Fruit fly (Drosophila melanogaster) whole organism, embryonic: ENCODE measurements around the gene Pop2.

Experiments
- Atf3 ChIP-seq: fragments of 200-800 bp; sonication (Bioruptor generic); optimal IDR thresholded peaks from 3 replicates; lab custom pipeline; 2016; ENCODE audit warnings: missing biosample characterization, missing genetic modification characterization
- B-H2 ChIP-seq: fragments of 200-800 bp; sonication (Bioruptor generic); optimal IDR thresholded peaks from 2 replicates; lab custom pipeline; 2018; ENCODE audit warnings: missing biosample characterization, mild to moderate bottlenecking, missing genetic modification characterization
- CG10321 ChIP-seq: fragments of 200-800 bp; sonication (Bioruptor generic); IDR thresholded peaks from 2 replicates; pipeline ENCODE4 v1.3.6; 2022; ENCODE audit warnings: missing biosample characterization, missing genetic modification characterization
- CG10431 ChIP-seq: fragments of 200-800 bp; sonication (Bioruptor generic); optimal IDR thresholded peaks from 3 replicates; lab custom pipeline; 2018; ENCODE audit warnings: missing biosample characterization, mild to moderate bottlenecking, missing genetic modification characterization
- CG11695 ChIP-seq: fragments of 200-800 bp; sonication (Bioruptor generic); IDR thresholded peaks from 3 replicates; pipeline ENCODE4 v1.3.6; 2022; ENCODE audit warnings: missing biosample characterization, missing genetic modification characterization
- CG12744 ChIP-seq: fragments of 200-800 bp; sonication (Bioruptor generic); optimal IDR thresholded peaks from 2 replicates; lab custom pipeline; 2016; ENCODE audit warnings: missing biosample characterization, missing genetic modification characterization
- CG13123 ChIP-seq: fragments of 200-800 bp; sonication (Bioruptor generic); optimal IDR thresholded peaks from 2 replicates; lab custom pipeline; 2016; ENCODE audit warnings: missing biosample characterization, missing genetic modification characterization
- CG1529 ChIP-seq: fragments of 200-800 bp; sonication (Bioruptor generic); optimal IDR thresholded peaks from 3 replicates; lab custom pipeline; 2018; ENCODE audit warnings: missing biosample characterization, missing genetic modification characterization
- CG1603 ChIP-seq: fragments of 200-800 bp; sonication (Bioruptor generic); optimal IDR thresholded peaks from 2 replicates; lab custom pipeline; 2019; ENCODE audit warnings: missing biosample characterization, mild to moderate bottlenecking, missing genetic modification characterization, moderate library complexity
- CG16863 ChIP-seq: fragments of 200-800 bp; sonication (Bioruptor generic); optimal IDR thresholded peaks from 3 replicates; lab custom pipeline; 2016; ENCODE audit warnings: missing biosample characterization, missing genetic modification characterization
- CG17186 ChIP-seq: fragments of 200-800 bp; sonication (Bioruptor generic); optimal IDR thresholded peaks from 3 replicates; lab custom pipeline; 2017; ENCODE audit warnings: missing biosample characterization, missing genetic modification reagents, missing genetic modification characterization
- CG1832 ChIP-seq: fragments of 200-800 bp; sonication (Bioruptor generic); optimal IDR thresholded peaks from 2 replicates; lab custom pipeline; 2017; ENCODE audit warnings: missing biosample characterization, mild to moderate bottlenecking, missing genetic modification characterization, inconsistent platforms
- CG3726 ChIP-seq: fragments of 200-800 bp; sonication (Bioruptor generic); IDR thresholded peaks from 3 replicates; pipeline ENCODE4, ENCODE4 v1.3.6; 2022; ENCODE audit warnings: missing biosample characterization, missing genetic modification characterization
- CG4360 ChIP-seq: fragments of 200-800 bp; sonication (Bioruptor generic); IDR thresholded peaks from 2 replicates; pipeline ENCODE4 v1.3.6; 2022; ENCODE audit warnings: missing biosample characterization, missing genetic modification characterization
- CG7928 ChIP-seq: fragments of 200-800 bp; sonication (Bioruptor generic); optimal IDR thresholded peaks from 2 replicates; lab custom pipeline; 2017; ENCODE audit warnings: missing biosample characterization, mild to moderate bottlenecking, missing genetic modification characterization
- CkIIα-i1 ChIP-seq: fragments of 200-800 bp; sonication (Bioruptor generic); IDR thresholded peaks from 2 replicates; pipeline ENCODE4 v1.3.6; 2022; ENCODE audit warnings: missing biosample characterization, missing genetic modification characterization
- Dek ChIP-seq: fragments of 200-800 bp; sonication (Bioruptor generic); optimal IDR thresholded peaks from 3 replicates; lab custom pipeline; 2019; ENCODE audit warnings: missing biosample characterization, mild to moderate bottlenecking, missing genetic modification characterization, moderate library complexity
- Dp ChIP-seq: fragments of 200-800 bp; sonication (Bioruptor generic); optimal IDR thresholded peaks from 2 replicates; lab custom pipeline; 2018; ENCODE audit warnings: missing biosample characterization, mild to moderate bottlenecking, missing genetic modification characterization, moderate library complexity
- HmgD ChIP-seq: fragments of 200-800 bp; sonication (Bioruptor generic); optimal IDR thresholded peaks from 3 replicates; lab custom pipeline; 2016; ENCODE audit warnings: missing biosample characterization, missing genetic modification characterization
- Hmx ChIP-seq: fragments of 200-800 bp; sonication (Bioruptor generic); optimal IDR thresholded peaks from 2 replicates; lab custom pipeline; 2016; ENCODE audit warnings: missing biosample characterization, missing genetic modification characterization
- MBD-R2 ChIP-seq: fragments of 200-800 bp; sonication (Bioruptor generic); IDR thresholded peaks from 2 replicates; pipeline ENCODE4 v1.3.6; 2022; ENCODE audit warnings: missing biosample characterization, missing genetic modification characterization
- MESR4 ChIP-seq: fragments of 200-800 bp; sonication (Bioruptor generic); optimal IDR thresholded peaks from 2 replicates; lab custom pipeline; 2018; ENCODE audit warnings: missing biosample characterization, mild to moderate bottlenecking, missing genetic modification characterization, moderate library complexity
- MTF-1 ChIP-seq: fragments of 200-800 bp; sonication (Bioruptor generic); optimal IDR thresholded peaks from 2 replicates; lab custom pipeline; 2018; ENCODE audit warnings: missing biosample characterization, mild to moderate bottlenecking, missing genetic modification characterization, borderline replicate concordance
- Mad ChIP-seq: fragments of 200-800 bp; sonication (Bioruptor generic); optimal IDR thresholded peaks from 2 replicates; lab custom pipeline; 2016; ENCODE audit warnings: missing biosample characterization, missing genetic modification characterization
- NFAT ChIP-seq: fragments of 200-800 bp; sonication (Bioruptor generic); IDR thresholded peaks from 2 replicates; pipeline ENCODE4 v1.3.6; 2022; ENCODE audit warnings: missing biosample characterization, missing genetic modification characterization
- Pdp1 ChIP-seq, 2 experiments: fragments of 200-800 bp; sonication (Bioruptor generic); optimal IDR thresholded peaks; 3 replicates each; lab custom pipeline; 2016; ENCODE audit warnings: missing biosample characterization in 2 of 2, missing genetic modification characterization in 2 of 2, mild to moderate bottlenecking in 1 of 2, moderate library complexity in 1 of 2
- Rfx ChIP-seq: fragments of 200-800 bp; sonication (Bioruptor generic); IDR thresholded peaks from 2 replicates; pipeline ENCODE4 v1.3.6; 2022; ENCODE audit warnings: missing biosample characterization, missing genetic modification characterization
- Xbp1 ChIP-seq: fragments of 200-800 bp; sonication (Bioruptor generic); optimal IDR thresholded peaks from 3 replicates; lab custom pipeline; 2016; ENCODE audit warnings: missing biosample characterization, mild to moderate bottlenecking, missing genetic modification characterization
- aop ChIP-seq: fragments of 200-800 bp; sonication (Bioruptor generic); IDR thresholded peaks from 2 replicates; pipeline ENCODE4 v1.3.6; 2022; ENCODE audit warnings: missing biosample characterization, missing genetic modification characterization
- ase ChIP-seq: fragments of 200-800 bp; sonication (Bioruptor generic); IDR thresholded peaks from 3 replicates; pipeline ENCODE4 v1.3.6; 2022; ENCODE audit warnings: missing biosample characterization, missing genetic modification characterization
- ash1 ChIP-seq: fragments of 200-800 bp; sonication (Bioruptor generic); optimal IDR thresholded peaks from 2 replicates; lab custom pipeline; 2018; ENCODE audit warnings: missing biosample characterization, mild to moderate bottlenecking, missing genetic modification characterization
- bigmax ChIP-seq: fragments of 200-800 bp; sonication (Bioruptor generic); optimal IDR thresholded peaks from 2 replicates; lab custom pipeline; 2018; ENCODE audit warnings: missing biosample characterization, mild to moderate bottlenecking, missing genetic modification characterization
- btn ChIP-seq: fragments of 200-800 bp; sonication (Bioruptor generic); optimal IDR thresholded peaks from 2 replicates; lab custom pipeline; 2016; ENCODE audit warnings: missing biosample characterization, missing genetic modification characterization
- ci ChIP-seq: fragments of 200-800 bp; sonication (Bioruptor generic); IDR thresholded peaks from 3 replicates; pipeline ENCODE4 v1.3.6; 2022; ENCODE audit warnings: missing biosample characterization, missing genetic modification characterization
- crp ChIP-seq, 2 experiments: fragments of 200-800 bp; sonication (Bioruptor generic); optimal IDR thresholded peaks; 2 replicates in 1 of 2; 3 replicates in 1 of 2; lab custom pipeline; 2017; ENCODE audit warnings: missing biosample characterization in 2 of 2, missing genetic modification characterization in 2 of 2, mild to moderate bottlenecking in 1 of 2, moderate library complexity in 1 of 2
- da ChIP-seq: fragments of 200-800 bp; sonication (Bioruptor generic); optimal IDR thresholded peaks from 2 replicates; lab custom pipeline; 2016; ENCODE audit warnings: missing biosample characterization, missing genetic modification characterization
- dpn ChIP-seq, 2 experiments: fragments of 200-800 bp; sonication (Bioruptor generic); optimal IDR thresholded peaks; 3 replicates each; lab custom pipeline; 2016; ENCODE audit warnings: missing biosample characterization in 2 of 2, missing genetic modification characterization in 2 of 2
- fd96Cb ChIP-seq: fragments of 200-800 bp; sonication (Bioruptor generic); optimal IDR thresholded peaks from 2 replicates; lab custom pipeline; 2018; ENCODE audit warnings: missing biosample characterization, mild to moderate bottlenecking, missing genetic modification characterization, moderate library complexity
- gcm ChIP-seq: fragments of 200-800 bp; sonication (Bioruptor generic); optimal IDR thresholded peaks from 2 replicates; lab custom pipeline; 2019; ENCODE audit warnings: missing biosample characterization, mild to moderate bottlenecking, missing genetic modification characterization, moderate library complexity
- gsb ChIP-seq: fragments of 200-800 bp; sonication (Bioruptor generic); IDR thresholded peaks from 2 replicates; pipeline ENCODE4 v1.3.6; 2022; ENCODE audit warnings: missing biosample characterization, missing genetic modification characterization
- inv ChIP-seq: fragments of 200-800 bp; sonication (Bioruptor generic); IDR thresholded peaks from 2 replicates; pipeline ENCODE4 v1.3.6; 2022; ENCODE audit warnings: missing biosample characterization, missing genetic modification characterization; ENCODE audit not compliant: partially characterized antibody
- lmd ChIP-seq: fragments of 200-800 bp; sonication (Bioruptor generic); IDR thresholded peaks from 2 replicates; pipeline ENCODE4 v1.3.6; 2022; ENCODE audit warnings: missing biosample characterization, missing genetic modification characterization
- nerfin-1 ChIP-seq: fragments of 200-800 bp; sonication (Bioruptor generic); optimal IDR thresholded peaks from 3 replicates; lab custom pipeline; 2019; ENCODE audit warnings: missing biosample characterization, mild to moderate bottlenecking, missing genetic modification characterization, moderate library complexity
- sens ChIP-seq: fragments of 200-800 bp; sonication (Bioruptor generic); peaks from one replicate; lab custom pipeline; 2016; ENCODE audit warnings: missing biosample characterization, missing genetic modification characterization
- sens-2 ChIP-seq: fragments of 200-800 bp; sonication (Bioruptor generic); IDR thresholded peaks from 2 replicates; pipeline ENCODE4 v1.3.6; 2022; ENCODE audit warnings: missing biosample characterization, missing genetic modification characterization
- ssp ChIP-seq: fragments of 200-800 bp; sonication (Bioruptor generic); IDR thresholded peaks from 2 replicates; pipeline ENCODE4 v1.3.6; 2022; ENCODE audit warnings: missing biosample characterization, missing genetic modification characterization
- sug ChIP-seq: fragments of 200-800 bp; optimal IDR thresholded peaks from 2 replicates; lab custom pipeline; 2019; ENCODE audit warnings: missing biosample characterization, mild to moderate bottlenecking, missing genetic modification characterization, moderate library complexity
- tin ChIP-seq: fragments of 200-800 bp; sonication (Bioruptor generic); optimal IDR thresholded peaks from 3 replicates; lab custom pipeline; 2016; ENCODE audit warnings: missing biosample characterization, missing genetic modification characterization
- zen2 ChIP-seq: fragments of 200-800 bp; sonication (Bioruptor generic); IDR thresholded peaks from 3 replicates; pipeline ENCODE4 v1.3.6; 2022; ENCODE audit warnings: missing biosample characterization, missing genetic modification characterization; ENCODE audit not compliant: partially characterized antibody
- zf30C ChIP-seq: fragments of 200-800 bp; sonication (Bioruptor generic); optimal IDR thresholded peaks from 3 replicates; lab custom pipeline; 2018; ENCODE audit warnings: missing biosample characterization, mild to moderate bottlenecking, missing genetic modification characterization

Gene Pop2

dm6 chr3L:12037449-12038163 lies 34.9 kb upstream of the Pop2 start (continued):
- TF ChIP-seq CG1603 (tag; lab: Kevin White, UChicago) = no peak
- TF ChIP-seq ssp (GFP tag; lab: Robert Waterston, UW) = peak; percentile 51
- no peak for TF ChIP-seq crp (GFP tag; optimal IDR thresholded peaks at IDR 0.05; lab: Kevin White, UChicago)
- TF ChIP-seq aop (GFP tag; lab: Robert Waterston, UW) = no peak
- TF ChIP-seq CG10321 (GFP tag; lab: Robert Waterston, UW) = no peak
- TF ChIP-seq CG16863 = peak; percentile 20
- no peak for TF ChIP-seq MESR4 (GFP tag; lab: Kevin White, UChicago)
- TF ChIP-seq dpn (GFP tag; optimal IDR thresholded peaks at IDR 0.05; lab: Kevin White, UChicago) = peak in 1 of 2 experiments; percentile 24
- TF ChIP-seq lmd (GFP tag; lab: Robert Waterston, UW) = peak; percentile 54
- TF ChIP-seq NFAT (GFP tag; lab: Robert Waterston, UW) = no peak
- no peak for TF ChIP-seq CG12744
- no peak for TF ChIP-seq sug (tag; lab: Kevin White, UChicago)
- no peak for TF ChIP-seq gcm (GFP tag; lab: Kevin White, UChicago)
- no peak for TF ChIP-seq Dek (tag; lab: Kevin White, UChicago)
- 0 out of 2 replicates have a peak, but pooled peaks have one; percentile 35 for TF ChIP-seq sens-2 (GFP tag; lab: Robert Waterston, UW)
- TF ChIP-seq Pdp1 (GFP tag; optimal IDR thresholded peaks at IDR 0.05; lab: Kevin White, UChicago) = peak in 1 of 2 experiments; percentile 37
- no peak for TF ChIP-seq Dp (GFP tag; lab: Kevin White, UChicago)
- peak; percentile 79 for TF ChIP-seq fd96Cb (tag; lab: Kevin White, UChicago)
- TF ChIP-seq Atf3 = peak; percentile 11
- peak; percentile 12 for TF ChIP-seq CG1529 (GFP tag; lab: Kevin White, UChicago)
- no peak for TF ChIP-seq zen2 (GFP tag; lab: Robert Waterston, UW)
- no peak for TF ChIP-seq CG3726 (GFP tag; lab: Robert Waterston, UW)
- no peak for TF ChIP-seq MTF-1 (GFP tag; lab: Kevin White, UChicago)
- TF ChIP-seq Mad (GFP tag; lab: Kevin White, UChicago) = peak; percentile 1
- peak; percentile 3 for TF ChIP-seq zf30C (GFP tag; lab: Kevin White, UChicago)
- TF ChIP-seq Hmx (GFP tag; lab: Kevin White, UChicago) = no peak
- peak; percentile 42; the same call in 1 of the 2 replicates for TF ChIP-seq MBD-R2
- TF ChIP-seq gsb (GFP tag; lab: Robert Waterston, UW) = no peak
- TF ChIP-seq ase (GFP tag; lab: Robert Waterston, UW) = peak; percentile 24; the same call in 1 of the 3 replicates
- no peak for TF ChIP-seq ash1 (GFP tag; lab: Kevin White, UChicago)
- TF ChIP-seq Rfx (GFP tag; lab: Robert Waterston, UW) = peak; percentile 52; the same call in 1 of the 2 replicates
- TF ChIP-seq ci (GFP tag; lab: Robert Waterston, UW) = peak; percentile 66; the same call in 1 of the 3 replicates
- peak; percentile 21 for TF ChIP-seq Xbp1 (GFP tag; lab: Kevin White, UChicago)
- no peak for TF ChIP-seq inv
- TF ChIP-seq CG13123 (GFP tag; lab: Kevin White, UChicago) = no peak
- TF ChIP-seq CG4360 = 0 out of 2 replicates have a peak, but pooled peaks have one; percentile 7
- no peak for TF ChIP-seq CkIIα-i1 (GFP tag; lab: Robert Waterston, UW)
- TF ChIP-seq bigmax (GFP tag; lab: Kevin White, UChicago) = no peak
- peak; percentile 66 for TF ChIP-seq CG11695 (GFP tag; lab: Robert Waterston, UW)
- no peak for TF ChIP-seq da (GFP tag; lab: Kevin White, UChicago)
- no peak for TF ChIP-seq HmgD
- peak; percentile 48 for TF ChIP-seq btn (GFP tag; lab: Kevin White, UChicago)
- TF ChIP-seq CG7928 (GFP tag; lab: Kevin White, UChicago) = no peak
- peak; percentile 94 for TF ChIP-seq sens (GFP tag; lab: Kevin White, UChicago)
- no peak for TF ChIP-seq CG10431 (GFP tag; lab: Kevin White, UChicago)
- TF ChIP-seq CG17186 (GFP tag; lab: Kevin White, UChicago) = no peak
- TF ChIP-seq tin (GFP tag; lab: Kevin White, UChicago) = peak; percentile 74
- TF ChIP-seq B-H2 (GFP tag; lab: Kevin White, UChicago) = no peak
- TF ChIP-seq nerfin-1 (tag; lab: Kevin White, UChicago) = no peak
- TF ChIP-seq CG1832 (GFP tag; lab: Kevin White, UChicago) = no peak
